Worm (Caenorhabditis elegans) whole organism, young adult: ENCODE results near the gene crb-1.

Experiments
- F55B11.4 ChIP-seq: sonication (generic microtip); optimal IDR thresholded peaks from 2 replicates; lab custom pipeline; 2016; ENCODE audit warnings: missing compliant biosample characterization, missing genetic modification characterization, borderline replicate concordance; ENCODE audit not compliant: insufficient read depth
- efl-1 ChIP-seq: fragments of 150-350 bp; optimal IDR thresholded peaks from 2 replicates; lab custom pipeline; 2014; ENCODE audit warnings: missing biosample characterization, missing genetic modification reagents, missing genetic modification characterization
- lag-1 ChIP-seq: fragments of 200-800 bp; sonication (Bioruptor generic); IDR thresholded peaks from 2 replicates; pipeline ENCODE4 v1.3.6; 2022; ENCODE audit warnings: missing genetic modification reagents, missing genetic modification characterization, missing compliant biosample characterization
- unc-62 ChIP-seq: fragments of 150-350 bp; optimal IDR thresholded peaks from 2 replicates; lab custom pipeline; 2014; ENCODE audit warnings: missing biosample characterization, missing genetic modification reagents, missing genetic modification characterization

DNA sequence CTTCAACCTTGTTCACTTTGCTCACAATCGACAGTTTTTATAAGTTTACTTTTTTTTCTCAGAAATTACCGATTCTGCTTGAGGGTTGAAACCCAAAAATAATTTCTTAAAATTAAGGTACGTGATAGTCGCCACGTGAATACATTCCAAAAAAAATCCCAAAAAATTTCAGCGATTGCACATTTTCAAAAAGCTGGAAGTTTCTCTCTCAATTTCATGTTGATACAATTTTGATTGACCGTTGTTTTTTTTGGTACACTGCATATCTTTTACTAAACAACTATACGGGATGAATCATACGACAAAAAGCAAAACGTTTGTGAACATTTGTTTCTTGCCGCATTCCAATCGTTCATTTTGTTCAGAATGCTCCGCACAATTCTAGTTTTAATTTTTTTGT lies 24.6 kb upstream of the crb-1 start, which contains the start of gene C36E6.8:
- TF ChIP-seq efl-1 (GFP tag; lab: Kevin White, UChicago) (no peak), F55B11.4 (tag; lab: Kevin White, UChicago) (no peak), lag-1 (GFP tag; lab: Robert Waterston, UW) (no peak), unc-62 (no peak)
